Worm (Caenorhabditis elegans) whole organism, L3 larva: ENCODE results near the gene Y54G2A.12.
"Not testable (repeated sequence)": the region's sequence is repeated elsewhere in the genome, so short reads cannot be mapped to it uniquely, and the experiment has no call there.

Experiments used
- R02D3.7 ChIP-seq: fragments of 150-350 bp; optimal IDR thresholded peaks from 2 replicates; lab custom pipeline; 2014; ENCODE audit warnings: missing biosample characterization, missing genetic modification characterization
- ZK546.5 ChIP-seq: sonication (generic microtip); optimal IDR thresholded peaks from 2 replicates; lab custom pipeline; 2017; ENCODE audit warnings: missing biosample characterization, missing genetic modification characterization
- ama-1 ChIP-seq: fragments of 150-350 bp; optimal IDR thresholded peaks from 2 replicates; lab custom pipeline; 2018
- ceh-16 ChIP-seq: sonication (generic microtip); optimal IDR thresholded peaks from 2 replicates; lab custom pipeline; 2017; ENCODE audit warnings: missing biosample characterization, missing genetic modification characterization
- ceh-9 ChIP-seq: sonication (generic microtip); optimal IDR thresholded peaks from 2 replicates; lab custom pipeline; 2018; ENCODE audit warnings: missing biosample characterization, missing genetic modification characterization
- daf-12 ChIP-seq: fragments of 150-350 bp; optimal IDR thresholded peaks from 2 replicates; lab custom pipeline; 2014; ENCODE audit warnings: missing biosample characterization, missing genetic modification reagents, missing genetic modification characterization
- elt-2 ChIP-seq: sonication (generic microtip); optimal IDR thresholded peaks from 2 replicates; lab custom pipeline; 2016; ENCODE audit warnings: missing genetic modification reagents, mild to moderate bottlenecking, missing genetic modification characterization, missing compliant biosample characterization
- elt-3 ChIP-seq, 3 experiments: fragments of 150-350 bp in 1 of 3; sonication (generic microtip) in 2 of 3; optimal IDR thresholded peaks; 2 replicates in 2 of 3; 4 replicates in 1 of 3; lab custom pipeline; 2014 to 2017; ENCODE audit warnings: missing biosample characterization in 3 of 3, missing genetic modification characterization in 3 of 3
- fkh-10 ChIP-seq: sonication (generic microtip); optimal IDR thresholded peaks from 2 replicates; lab custom pipeline; 2017; ENCODE audit warnings: missing biosample characterization, missing genetic modification reagents, missing genetic modification characterization
- fkh-2 ChIP-seq: fragments of 150-350 bp; optimal IDR thresholded peaks from 2 replicates; lab custom pipeline; 2014; ENCODE audit warnings: missing biosample characterization, missing genetic modification reagents, missing genetic modification characterization
- fos-1 ChIP-seq: fragments of 150-350 bp; optimal IDR thresholded peaks from 2 replicates; lab custom pipeline; 2014; ENCODE audit warnings: missing biosample characterization, missing genetic modification characterization
- hmg-11 ChIP-seq: sonication (generic microtip); optimal IDR thresholded peaks from 2 replicates; lab custom pipeline; 2016; ENCODE audit warnings: missing genetic modification characterization, missing compliant biosample characterization
- jun-1 ChIP-seq: fragments of 150-350 bp; optimal IDR thresholded peaks from 2 replicates; lab custom pipeline; 2014; ENCODE audit warnings: missing biosample characterization, missing genetic modification reagents, missing genetic modification characterization
- lin-15B ChIP-seq: fragments of 150-350 bp; optimal IDR thresholded peaks from 2 replicates; lab custom pipeline; 2014; ENCODE audit warnings: missing biosample characterization, missing genetic modification characterization
- lin-39 ChIP-seq: fragments of 150-350 bp; optimal IDR thresholded peaks from 2 replicates; lab custom pipeline; 2018; ENCODE audit warnings: missing biosample characterization, missing genetic modification reagents, missing genetic modification characterization
- lsy-12 ChIP-seq: sonication (generic microtip); optimal IDR thresholded peaks from 2 replicates; lab custom pipeline; 2016; ENCODE audit warnings: mild to moderate bottlenecking, missing genetic modification characterization, missing compliant biosample characterization
- nfya-1 ChIP-seq: sonication (generic microtip); optimal IDR thresholded peaks from 2 replicates; lab custom pipeline; 2017; ENCODE audit warnings: missing genetic modification characterization, mild to moderate bottlenecking, missing compliant biosample characterization, antibody characterized with exemption, moderate library complexity; ENCODE audit not compliant: insufficient read depth
- nhr-11 ChIP-seq: fragments of 150-350 bp; optimal IDR thresholded peaks from 2 replicates; lab custom pipeline; 2014; ENCODE audit warnings: missing biosample characterization, missing genetic modification characterization
- nhr-12 ChIP-seq: fragments of 150-350 bp; optimal IDR thresholded peaks from 2 replicates; lab custom pipeline; 2014; ENCODE audit warnings: missing biosample characterization, missing genetic modification characterization
- nhr-23 ChIP-seq: fragments of 150-350 bp; optimal IDR thresholded peaks from 2 replicates; lab custom pipeline; 2014; ENCODE audit warnings: missing biosample characterization, missing genetic modification reagents, missing genetic modification characterization
- nhr-237 ChIP-seq: fragments of 150-350 bp; optimal IDR thresholded peaks from 2 replicates; lab custom pipeline; 2014; ENCODE audit warnings: missing biosample characterization, missing genetic modification characterization
- nhr-25 ChIP-seq: sonication (generic microtip); optimal IDR thresholded peaks from 2 replicates; lab custom pipeline; 2017; ENCODE audit warnings: missing biosample characterization, missing genetic modification characterization
- nhr-43 ChIP-seq: sonication (generic microtip); optimal IDR thresholded peaks from 2 replicates; lab custom pipeline; 2016; ENCODE audit warnings: mild to moderate bottlenecking, missing genetic modification characterization, missing compliant biosample characterization; ENCODE audit not compliant: poor library complexity, severe bottlenecking
- pha-4 ChIP-seq: fragments of 150-350 bp; optimal IDR thresholded peaks from 2 replicates; lab custom pipeline; 2014; ENCODE audit warnings: missing biosample characterization, missing genetic modification reagents, missing genetic modification characterization
- pqm-1 ChIP-seq: fragments of 150-350 bp; optimal IDR thresholded peaks from 2 replicates; lab custom pipeline; 2017; ENCODE audit warnings: missing biosample characterization, missing genetic modification characterization, inconsistent platforms
- sea-2 ChIP-seq: fragments of 150-350 bp; sonication (generic microtip); optimal IDR thresholded peaks from 4 replicates; lab custom pipeline; 2014; ENCODE audit warnings: missing biosample characterization, missing genetic modification reagents, missing genetic modification characterization
- skn-1 ChIP-seq: fragments of 150-350 bp; optimal IDR thresholded peaks from 2 replicates; lab custom pipeline; 2014; ENCODE audit warnings: missing biosample characterization, missing genetic modification characterization
- tbx-2 ChIP-seq: sonication (generic microtip); optimal IDR thresholded peaks from 2 replicates; lab custom pipeline; 2016; ENCODE audit warnings: mild to moderate bottlenecking, missing genetic modification characterization, missing compliant biosample characterization
- zag-1 ChIP-seq: fragments of 150-350 bp; optimal IDR thresholded peaks from 2 replicates; lab custom pipeline; 2014; ENCODE audit warnings: missing biosample characterization, missing genetic modification characterization
- ztf-11 ChIP-seq: fragments of 150-350 bp; optimal IDR thresholded peaks from 2 replicates; lab custom pipeline; 2014; ENCODE audit warnings: missing biosample characterization, missing genetic modification characterization
- ztf-4 ChIP-seq: fragments of 150-350 bp; optimal IDR thresholded peaks from 2 replicates; lab custom pipeline; 2014; ENCODE audit warnings: missing biosample characterization, missing genetic modification characterization

The Y54G2A.12 gene

DNA sequence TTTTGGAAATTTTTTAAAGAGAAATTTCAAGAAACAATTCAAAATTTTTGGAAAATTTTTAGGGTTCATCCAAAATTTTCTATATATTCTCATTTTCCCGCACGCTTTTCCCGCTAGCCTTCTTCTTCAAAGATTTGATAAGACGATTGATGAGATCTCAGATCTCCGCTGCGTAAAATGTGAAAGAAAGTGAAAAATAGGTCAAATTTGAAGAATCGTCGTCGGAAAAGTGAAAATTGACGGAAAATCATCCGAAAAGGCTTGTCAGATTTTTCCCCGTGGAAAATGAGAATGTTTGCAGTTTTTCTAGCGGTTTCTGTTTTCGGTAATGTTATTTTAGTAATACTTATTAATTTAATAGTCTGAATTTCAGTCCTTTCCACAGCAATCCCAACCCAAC lies 26.6 kb upstream of the Y54G2A.12 start, which contains the start of gene Y54G2A.76:
Gene Y54G2A.76 (plus strand): TSS at position 203 of the 400 bp plus-strand sequence.
- TF ChIP-seq nhr-23 (peak; percentile 32), ZK546.5 (tag; lab: Kevin White, UChicago) (no peak)

DNA sequence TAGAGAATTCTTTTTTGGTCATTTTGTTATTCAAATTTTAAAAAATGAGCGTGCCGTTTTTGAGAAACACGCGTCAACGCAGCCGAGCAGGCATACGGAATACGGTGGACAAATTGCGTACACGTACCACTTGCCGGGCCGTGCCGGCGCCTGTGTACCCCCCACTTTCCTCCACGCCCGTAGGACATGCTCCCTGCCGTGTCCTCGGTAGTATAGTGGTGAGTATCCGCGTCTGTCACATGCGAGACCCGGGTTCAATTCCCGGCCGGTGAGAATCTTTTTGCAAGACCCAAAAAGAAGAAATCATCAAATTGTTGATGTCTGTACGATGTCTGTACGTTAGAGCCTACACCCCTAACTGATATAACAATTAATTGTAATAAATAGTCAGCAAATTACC lies 25.5 kb upstream of the Y54G2A.12 start:
- TF ChIP-seq sea-2 (GFP tag; lab: Kevin White, UChicago): no peak

DNA sequence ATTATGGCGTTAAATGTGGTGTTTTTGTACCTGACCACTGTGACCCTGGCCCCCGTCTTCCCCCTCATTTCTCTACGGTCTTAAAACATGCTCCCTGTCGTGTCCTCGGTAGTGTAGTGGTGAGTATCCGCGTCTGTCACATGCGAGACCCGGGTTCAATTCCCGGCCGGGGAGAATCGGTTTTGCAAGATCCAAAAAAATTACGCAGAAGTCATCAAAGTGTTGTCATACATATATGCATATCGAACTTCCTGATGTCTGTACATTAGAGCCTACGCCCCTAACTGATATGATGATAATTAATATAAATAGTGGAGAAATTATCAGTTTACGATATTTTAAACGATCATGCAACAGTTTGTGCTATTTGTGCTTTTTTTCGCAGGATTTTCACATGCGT lies 22.9 kb upstream of the Y54G2A.12 start, which contains the start of gene Y54G2A.45:
Gene Y54G2A.45 (plus strand): TSS at position 333 of the 400 bp plus-strand sequence.
- peak; percentile 31 for TF ChIP-seq nfya-1
- peak; percentile 24 for TF ChIP-seq lsy-12 (tag; lab: Kevin White, UChicago)
- peak; percentile 31 for TF ChIP-seq nhr-43 (tag; lab: Kevin White, UChicago)
- peak; percentile 10 for TF ChIP-seq lin-39
- TF ChIP-seq pha-4 (tag; lab: Kevin White, UChicago): peak; percentile 40
- peak; percentile 6 for TF ChIP-seq lin-15B
- no peak for TF ChIP-seq ztf-11 (tag; lab: Kevin White, UChicago)
- peak; percentile 29 for TF ChIP-seq tbx-2
- peak; percentile 81 for TF ChIP-seq pqm-1
- peak; percentile 30 for TF ChIP-seq hmg-11 (tag; lab: Kevin White, UChicago)
- peak; percentile 64 for TF ChIP-seq jun-1 (tag; lab: Kevin White, UChicago)
- peak; percentile 83 for TF ChIP-seq skn-1 (tag; lab: Kevin White, UChicago)
- TF ChIP-seq elt-2 (tag; lab: Kevin White, UChicago): peak; percentile 89
- TF ChIP-seq ceh-9: no peak
- no peak for TF ChIP-seq ama-1

DNA sequence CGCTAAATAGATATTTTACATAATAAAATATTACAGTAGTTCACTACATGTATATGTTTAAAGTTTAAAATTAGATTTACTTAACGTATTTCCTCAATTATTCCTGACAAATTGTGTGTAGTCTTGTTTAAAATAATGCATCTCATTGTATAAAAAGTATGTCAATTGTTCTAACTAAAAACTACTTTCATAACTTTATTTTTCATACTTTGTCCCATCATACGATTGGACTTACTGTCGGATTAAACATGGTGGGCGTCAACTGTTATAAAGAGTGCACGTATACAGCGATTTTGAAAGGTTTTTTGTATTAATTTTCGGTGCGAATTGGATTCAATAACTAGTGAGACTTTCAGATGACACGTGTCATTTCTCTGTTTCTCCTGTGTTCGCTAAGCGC lies 21.0 kb upstream of the Y54G2A.12 start, which contains the start of gene Y54G2A.32:
Gene Y54G2A.32 (plus strand): TSS at position 301 of the 400 bp plus-strand sequence.
- TF ChIP-seq ZK546.5 (tag; lab: Kevin White, UChicago) (no peak), nhr-25 (no peak), fkh-2 (tag; lab: Kevin White, UChicago) (no peak), ceh-9 (no peak)

DNA sequence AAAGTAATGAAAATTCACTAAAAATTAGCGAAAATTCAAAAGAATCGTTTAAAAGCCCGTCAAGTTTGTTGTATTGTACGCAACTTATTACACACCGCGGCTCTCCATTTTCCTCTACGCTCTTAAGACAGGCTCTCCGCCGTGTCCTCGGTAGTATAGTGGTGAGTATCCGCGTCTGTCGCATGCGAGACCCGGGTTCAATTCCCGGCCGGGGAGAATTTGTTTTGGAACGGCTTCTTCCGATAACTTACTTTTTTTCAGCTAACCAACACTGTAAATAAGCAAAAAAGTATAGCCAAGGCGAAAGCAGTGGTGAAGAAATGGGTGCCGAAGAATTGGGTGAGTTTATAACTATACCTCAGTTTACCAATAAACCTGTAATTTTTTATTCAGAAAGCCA lies 19.6 kb upstream of the Y54G2A.12 start:
- TF ChIP-seq pha-4 (tag; lab: Kevin White, UChicago) (peak; percentile 12), elt-2 (tag; lab: Kevin White, UChicago) (peak; percentile 6), nfya-1 (peak; percentile 2), pqm-1 (no peak)

DNA sequence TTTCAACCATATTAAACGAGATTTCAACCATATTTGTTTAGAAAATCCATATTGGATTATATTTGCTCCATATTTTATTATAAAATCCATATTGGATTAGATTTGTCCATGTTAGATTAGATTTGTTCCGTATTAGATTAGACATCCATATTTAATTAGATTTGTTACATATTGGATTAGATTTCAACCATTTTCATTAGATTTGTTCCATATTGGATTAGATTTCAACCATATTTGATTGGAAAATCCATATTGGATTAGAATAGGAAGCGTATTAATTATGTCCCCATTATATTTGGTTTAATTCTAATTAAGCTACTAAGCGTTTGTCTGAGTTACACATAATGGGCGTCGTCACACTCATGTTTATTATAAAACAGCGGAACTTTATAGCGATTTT lies 18.9 kb upstream of the Y54G2A.12 start, which contains the start of gene Y54G2A.44:
Gene Y54G2A.44 (plus strand): TSS at position 301 of the 400 bp plus-strand sequence.
- not testable (repeated sequence) for TF ChIP-seq pqm-1, daf-12, tbx-2

DNA sequence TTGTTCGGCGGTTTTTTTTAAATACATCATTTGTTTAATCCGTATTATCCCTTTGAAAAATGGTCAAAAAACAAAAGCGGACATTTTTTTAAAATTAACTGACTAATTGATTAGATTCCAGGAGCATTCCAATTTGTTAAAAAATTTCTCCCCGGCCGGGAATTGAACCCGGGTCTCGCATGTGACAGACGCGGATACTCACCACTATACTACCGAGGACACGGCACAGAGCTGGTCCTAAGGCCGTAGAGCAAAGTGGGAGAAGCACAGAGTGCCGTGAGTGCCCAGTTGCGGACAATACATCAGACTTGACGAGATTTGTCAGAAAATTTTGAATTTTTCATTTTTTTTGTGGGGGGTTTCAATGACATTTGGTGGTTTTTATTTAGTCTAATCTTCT lies 18.4 kb upstream of the Y54G2A.12 start:
- TF ChIP-seq elt-2 (tag; lab: Kevin White, UChicago): peak; percentile 19
- peak; percentile 16 for TF ChIP-seq hmg-11 (tag; lab: Kevin White, UChicago)
- TF ChIP-seq fkh-2 (tag; lab: Kevin White, UChicago): no peak
- TF ChIP-seq ZK546.5 (tag; lab: Kevin White, UChicago): no peak
- peak; percentile 14 for TF ChIP-seq lin-15B
- TF ChIP-seq nfya-1: peak; percentile 16

DNA sequence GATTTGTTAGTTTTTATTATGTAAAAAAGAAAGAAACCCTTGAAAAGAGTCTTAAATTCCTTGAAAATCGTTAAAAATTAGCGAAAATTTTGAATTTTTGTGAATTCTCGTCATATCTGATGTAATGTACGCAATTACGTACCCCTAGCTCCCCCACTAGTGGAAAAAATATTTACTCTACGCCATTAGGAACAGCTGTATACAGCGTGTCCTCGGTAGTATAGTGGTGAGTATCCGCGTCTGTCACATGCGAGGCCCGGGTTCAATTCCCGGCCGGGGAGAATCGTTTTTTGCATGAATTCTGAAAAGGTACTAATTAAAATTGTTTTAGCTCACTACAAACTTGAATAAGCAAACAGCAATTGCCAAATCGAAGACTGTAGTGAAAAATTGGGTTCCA lies 17.2 kb upstream of the Y54G2A.12 start:
- TF ChIP-seq pqm-1 (no peak), fos-1 (tag; lab: Kevin White, UChicago) (no peak), elt-2 (tag; lab: Kevin White, UChicago) (no peak), sea-2 (GFP tag; lab: Kevin White, UChicago) (no peak), nhr-12 (tag; lab: Kevin White, UChicago) (no peak), elt-3 (tag; optimal IDR thresholded peaks at IDR 0.05; lab: Kevin White, UChicago) (no peak), nhr-237 (no peak), nfya-1 (no peak), nhr-23 (no peak), nhr-11 (tag; lab: Kevin White, UChicago) (no peak), ceh-16 (tag; lab: Kevin White, UChicago) (no peak), ztf-11 (tag; lab: Kevin White, UChicago) (no peak), ztf-4 (no peak), R02D3.7 (tag; lab: Kevin White, UChicago) (no peak), nhr-25 (no peak), skn-1 (tag; lab: Kevin White, UChicago) (no peak), fkh-10 (no peak), zag-1 (tag; lab: Kevin White, UChicago) (no peak), daf-12 (no peak)
